Worm (Caenorhabditis elegans): Measurements from ENCODE around the gene clc-20.

DNA sequence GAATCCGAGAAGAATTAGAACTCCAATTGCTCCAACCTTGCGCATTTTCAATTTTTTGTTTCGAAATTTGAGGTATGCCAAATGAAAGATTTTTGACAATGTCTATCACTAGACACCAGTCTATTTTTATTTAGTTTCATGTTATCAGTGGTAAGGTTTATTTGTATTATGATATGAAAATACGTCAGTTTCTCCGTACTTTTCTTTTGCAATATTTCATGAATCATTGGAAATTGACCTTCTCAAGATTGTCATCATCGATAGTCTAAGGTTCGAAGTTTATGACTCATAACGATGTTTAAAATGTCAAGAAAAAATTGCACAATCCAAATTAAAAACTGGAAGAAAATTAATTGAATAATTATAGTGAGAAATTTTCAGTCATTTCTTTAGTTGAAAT lies 1.0 kb downstream of the clc-20 start, which contains the start of gene clc-19:
- no peak for TF ChIP-seq hmbx-1 (tag; optimal IDR thresholded peaks at IDR 0.05)
- TF ChIP-seq B0310.2 (tag; optimal IDR thresholded peaks at IDR 0.05): no peak
- TF ChIP-seq ets-7 (tag; optimal IDR thresholded peaks at IDR 0.05): no peak
- TF ChIP-seq aly-1 (tag; optimal IDR thresholded peaks at IDR 0.05): no peak
- no peak for TF ChIP-seq tbx-37 (GFP tag; conservative IDR thresholded peaks at IDR 0.05)
- no peak for TF ChIP-seq ceh-13 (GFP tag; optimal IDR thresholded peaks at IDR 0.05)
- TF ChIP-seq scrt-1 (GFP tag; IDR thresholded peaks at IDR 0.05): no peak
- TF ChIP-seq ama-1 (optimal IDR thresholded peaks at IDR 0.05): no peak
- TF ChIP-seq flt-1 (GFP tag; IDR thresholded peaks at IDR 0.05): no peak
- TF ChIP-seq hmg-4 (GFP tag; optimal IDR thresholded peaks at IDR 0.05): no peak
- TF ChIP-seq sea-1 (GFP tag; conservative IDR thresholded peaks at IDR 0.05): no peak
- no peak for TF ChIP-seq ceh-36 (tag; optimal IDR thresholded peaks at IDR 0.05)

Measured in whole organism, early embryonic.